Fruit fly (Drosophila melanogaster): ENCODE measurements around the gene Mst77F.

- TF ChIP-seq ttk (optimal IDR thresholded peaks at IDR 0.05) (no peak), h (optimal IDR thresholded peaks at IDR 0.05) (no peak)
Measured at dm6 chr3L:20787835-20788380, 29.9 kb downstream of the Mst77F start, which contains the start of gene CG11396.
